Worm (Caenorhabditis elegans) whole organism, early embryonic: Measurements from ENCODE around the gene papl-1.

Experiments used
- B0310.2 ChIP-seq: sonication (generic microtip); optimal IDR thresholded peaks from 2 replicates; lab custom pipeline; 2016; ENCODE audit warnings: mild to moderate bottlenecking, missing genetic modification characterization, missing compliant biosample characterization
- aly-1 ChIP-seq: sonication (generic microtip); optimal IDR thresholded peaks from 2 replicates; lab custom pipeline; 2016; ENCODE audit warnings: missing genetic modification characterization, missing compliant biosample characterization
- ama-1 ChIP-seq: fragments of 150-350 bp; optimal IDR thresholded peaks from 2 replicates; lab custom pipeline; 2014
- ceh-36 ChIP-seq: sonication (generic microtip); optimal IDR thresholded peaks from 2 replicates; lab custom pipeline; 2016; ENCODE audit warnings: missing genetic modification characterization, inconsistent platforms, missing compliant biosample characterization
- flt-1 ChIP-seq: fragments of 200-800 bp; sonication (Bioruptor generic); IDR thresholded peaks from 2 replicates; pipeline ENCODE4 v1.3.6; 2022; ENCODE audit warnings: missing genetic modification characterization, missing compliant biosample characterization
- hmbx-1 ChIP-seq: sonication (generic microtip); optimal IDR thresholded peaks from 2 replicates; lab custom pipeline; 2016; ENCODE audit warnings: mild to moderate bottlenecking, missing genetic modification characterization, missing compliant biosample characterization
- pes-1 ChIP-seq: fragments of 200-800 bp; sonication (Bioruptor generic); IDR thresholded peaks from 2 replicates; pipeline ENCODE4 v1.3.6; 2022; ENCODE audit warnings: missing genetic modification reagents, missing genetic modification characterization, missing compliant biosample characterization
- sea-1 ChIP-seq: fragments of 200-800 bp; sonication (Bioruptor generic); conservative IDR thresholded peaks from 2 replicates; pipeline ENCODE4 v1.3.6; 2022; ENCODE audit warnings: missing genetic modification characterization, missing compliant biosample characterization

ce11 chrV:12741684-12742083 is 17.9 kb downstream of the papl-1 start, which contains the start of gene hrg-7:
- no peak for TF ChIP-seq ama-1
- TF ChIP-seq hmbx-1 (tag; lab: Kevin White, UChicago): no peak
- no peak for TF ChIP-seq pes-1 (GFP tag; lab: Robert Waterston, UW)
- no peak for TF ChIP-seq aly-1
- TF ChIP-seq flt-1: no peak
- TF ChIP-seq B0310.2 (tag; lab: Kevin White, UChicago): no peak
- no peak for TF ChIP-seq ceh-36 (tag; lab: Kevin White, UChicago)
- no peak for TF ChIP-seq sea-1 (GFP tag; lab: Robert Waterston, UW)
